Worm (Caenorhabditis elegans) whole organism, L4 larva: ENCODE measurements around the gene F46F5.16.

Experiments
- F49E8.2 ChIP-seq: sonication (generic microtip); optimal IDR thresholded peaks from 2 replicates; lab custom pipeline; 2016; ENCODE audit warnings: missing compliant biosample characterization, mild to moderate bottlenecking, missing genetic modification characterization, borderline replicate concordance
- ceh-20 ChIP-seq: fragments of 200-800 bp; sonication (Bioruptor generic); IDR thresholded peaks from 2 replicates; pipeline ENCODE4 v1.3.6; 2022; ENCODE audit warnings: missing genetic modification reagents, missing genetic modification characterization, missing compliant biosample characterization
- daf-12 ChIP-seq: fragments of 150-350 bp; optimal IDR thresholded peaks from 2 replicates; lab custom pipeline; 2014; ENCODE audit warnings: missing biosample characterization, missing genetic modification reagents, missing genetic modification characterization
- duxl-1 ChIP-seq: sonication (generic microtip); optimal IDR thresholded peaks from 2 replicates; lab custom pipeline; 2016; ENCODE audit warnings: mild to moderate bottlenecking, missing genetic modification characterization, moderate library complexity, missing compliant biosample characterization; ENCODE audit not compliant: poor library complexity
- madf-9 ChIP-seq: fragments of 200-800 bp; sonication (Bioruptor generic); conservative IDR thresholded peaks from 2 replicates; pipeline ENCODE4 v1.3.6; 2022; ENCODE audit warnings: missing genetic modification reagents, missing genetic modification characterization, missing compliant biosample characterization
- nhr-11 ChIP-seq: fragments of 150-350 bp; optimal IDR thresholded peaks from 2 replicates; lab custom pipeline; 2014; ENCODE audit warnings: missing biosample characterization, missing genetic modification characterization
- pha-4 ChIP-seq, 2 experiments: fragments of 150-350 bp in 1 of 2; fragments of 200-800 bp in 1 of 2; sonication (Bioruptor generic) in 1 of 2; IDR thresholded peaks in 1 of 2; optimal IDR thresholded peaks in 1 of 2; 2 replicates each; pipeline versions ENCODE4 v1.3.6 to Lab custom; 2014 to 2022; ENCODE audit warnings: missing genetic modification characterization in 2 of 2, missing genetic modification reagents in 2 of 2, missing biosample characterization in 1 of 2, missing compliant biosample characterization in 1 of 2
- spr-3 ChIP-seq: fragments of 200-800 bp; sonication (Bioruptor generic); optimal IDR thresholded peaks from 2 replicates; lab custom pipeline; 2018; ENCODE audit warnings: mild to moderate bottlenecking, missing genetic modification characterization, missing compliant biosample characterization
- unc-39 ChIP-seq: sonication (generic microtip); optimal IDR thresholded peaks from 2 replicates; lab custom pipeline; 2017; ENCODE audit warnings: missing biosample characterization, missing genetic modification characterization

- no peak for TF ChIP-seq daf-12
- TF ChIP-seq F49E8.2 (tag; lab: Kevin White, UChicago): no peak
- no peak for TF ChIP-seq ceh-20 (GFP tag; lab: Robert Waterston, UW)
- no peak for TF ChIP-seq unc-39 (tag; lab: Kevin White, UChicago)
- no peak for TF ChIP-seq spr-3
- TF ChIP-seq madf-9 (GFP tag; lab: Robert Waterston, UW): no peak
- TF ChIP-seq duxl-1 (tag; lab: Kevin White, UChicago): no peak
- TF ChIP-seq pha-4 (GFP tag; IDR thresholded peaks at IDR 0.05; lab: Robert Waterston, UW): no peak
- no peak for TF ChIP-seq pha-4 (tag; optimal IDR thresholded peaks at IDR 0.05; lab: Kevin White, UChicago)
- TF ChIP-seq nhr-11 (tag; lab: Kevin White, UChicago): no peak
These were observed 27.7 kb downstream of the F46F5.16 start, which contains the start of gene msrp-3 for ce11 chrII:814737-815136.
